Worm (Caenorhabditis elegans): Measurements from ENCODE around the gene bbs-4.

bbs-4 gene

ce11 chrIII:9617599-9618262, 5.7 kb upstream of the bbs-4 start:
- TF ChIP-seq ref-1 (GFP tag; conservative IDR thresholded peaks at IDR 0.05): no peak
- no peak for TF ChIP-seq med-1 (GFP tag; optimal IDR thresholded peaks at IDR 0.05; ENCODE audit: insufficient read depth)
- TF ChIP-seq ztf-23 (GFP tag; IDR thresholded peaks at IDR 0.05): no peak
- no peak for TF ChIP-seq klf-2 (GFP tag; conservative IDR thresholded peaks at IDR 0.05)
- no peak for TF ChIP-seq flt-1 (GFP tag; IDR thresholded peaks at IDR 0.05)
- TF ChIP-seq T22C8.4 (GFP tag; IDR thresholded peaks at IDR 0.05): no peak
- TF ChIP-seq ztf-29 (GFP tag; IDR thresholded peaks at IDR 0.05): no peak
- TF ChIP-seq cog-1 (tag; optimal IDR thresholded peaks at IDR 0.05): no peak
- no peak for TF ChIP-seq tab-1 (GFP tag; IDR thresholded peaks at IDR 0.05)

- TF ChIP-seq flt-1 (GFP tag; IDR thresholded peaks at IDR 0.05) (no peak), klf-2 (GFP tag; conservative IDR thresholded peaks at IDR 0.05) (no peak), ztf-23 (GFP tag; IDR thresholded peaks at IDR 0.05) (no peak), ztf-29 (GFP tag; IDR thresholded peaks at IDR 0.05) (no peak), cog-1 (tag; optimal IDR thresholded peaks at IDR 0.05) (no peak), med-1 (GFP tag; optimal IDR thresholded peaks at IDR 0.05; ENCODE audit: insufficient read depth) (no peak), T22C8.4 (GFP tag; IDR thresholded peaks at IDR 0.05) (no peak), tab-1 (GFP tag; IDR thresholded peaks at IDR 0.05) (no peak), ref-1 (GFP tag; conservative IDR thresholded peaks at IDR 0.05) (no peak)
These were observed 4.9 kb upstream of the bbs-4 start for ce11 chrIII:9616933-9617332.

ce11 chrIII:9616426-9616825, 4.4 kb upstream of the bbs-4 start, which contains the start of gene hcp-3:
hcp-3 (minus strand) TSS chrIII:9616470.
- TF ChIP-seq ref-1 (GFP tag; conservative IDR thresholded peaks at IDR 0.05) (no peak), T22C8.4 (GFP tag; IDR thresholded peaks at IDR 0.05) (peak; percentile 85), med-1 (GFP tag; optimal IDR thresholded peaks at IDR 0.05; ENCODE audit: insufficient read depth) (no peak)

ce11 chrIII:9615114-9615513, 3.1 kb upstream of the bbs-4 start:
- TF ChIP-seq ztf-29 (GFP tag; IDR thresholded peaks at IDR 0.05) (no peak), T22C8.4 (GFP tag; IDR thresholded peaks at IDR 0.05) (no peak), med-1 (GFP tag; optimal IDR thresholded peaks at IDR 0.05; ENCODE audit: insufficient read depth) (no peak), tab-1 (GFP tag; IDR thresholded peaks at IDR 0.05) (no peak), ref-1 (GFP tag; conservative IDR thresholded peaks at IDR 0.05) (no peak), cog-1 (tag; optimal IDR thresholded peaks at IDR 0.05) (no peak), flt-1 (GFP tag; IDR thresholded peaks at IDR 0.05) (no peak), klf-2 (GFP tag; conservative IDR thresholded peaks at IDR 0.05) (no peak), ztf-23 (GFP tag; IDR thresholded peaks at IDR 0.05) (no peak)

ce11 chrIII:9614211-9614610, 2.2 kb upstream of the bbs-4 start, which contains the start of the genes pri-1 and F58A4.6:
pri-1 (minus strand) TSS chrIII:9614281.
F58A4.6 (plus strand) TSS chrIII:9614482.
- TF ChIP-seq cog-1 (tag; optimal IDR thresholded peaks at IDR 0.05) (no peak), T22C8.4 (GFP tag; IDR thresholded peaks at IDR 0.05) (no peak), med-1 (GFP tag; optimal IDR thresholded peaks at IDR 0.05; ENCODE audit: insufficient read depth) (no peak), tab-1 (GFP tag; IDR thresholded peaks at IDR 0.05) (no peak), ztf-23 (GFP tag; IDR thresholded peaks at IDR 0.05) (no peak), flt-1 (GFP tag; IDR thresholded peaks at IDR 0.05) (no peak), ztf-29 (GFP tag; IDR thresholded peaks at IDR 0.05) (no peak), ref-1 (GFP tag; conservative IDR thresholded peaks at IDR 0.05) (no peak), klf-2 (GFP tag; conservative IDR thresholded peaks at IDR 0.05) (no peak)

ce11 chrIII:9608650-9609049, 3.3 kb downstream of the bbs-4 start, which contains the start of gene clec-161:
clec-161 (minus strand) TSS chrIII:9608750.
- no peak for TF ChIP-seq tab-1 (GFP tag; IDR thresholded peaks at IDR 0.05)
- TF ChIP-seq T22C8.4 (GFP tag; IDR thresholded peaks at IDR 0.05): no peak
- no peak for TF ChIP-seq flt-1 (GFP tag; IDR thresholded peaks at IDR 0.05)
- TF ChIP-seq ztf-23 (GFP tag; IDR thresholded peaks at IDR 0.05): no peak
- no peak for TF ChIP-seq cog-1 (tag; optimal IDR thresholded peaks at IDR 0.05)
- no peak for TF ChIP-seq ref-1 (GFP tag; conservative IDR thresholded peaks at IDR 0.05)
- TF ChIP-seq klf-2 (GFP tag; conservative IDR thresholded peaks at IDR 0.05): no peak
- no peak for TF ChIP-seq med-1 (GFP tag; optimal IDR thresholded peaks at IDR 0.05; ENCODE audit: insufficient read depth)
- TF ChIP-seq ztf-29 (GFP tag; IDR thresholded peaks at IDR 0.05): no peak

- TF ChIP-seq ref-1 (GFP tag; conservative IDR thresholded peaks at IDR 0.05): no peak
- TF ChIP-seq flt-1 (GFP tag; IDR thresholded peaks at IDR 0.05): no peak
- no peak for TF ChIP-seq T22C8.4 (GFP tag; IDR thresholded peaks at IDR 0.05)
- TF ChIP-seq ztf-23 (GFP tag; IDR thresholded peaks at IDR 0.05): no peak
- no peak for TF ChIP-seq ztf-29 (GFP tag; IDR thresholded peaks at IDR 0.05)
- no peak for TF ChIP-seq tab-1 (GFP tag; IDR thresholded peaks at IDR 0.05)
- TF ChIP-seq med-1 (GFP tag; optimal IDR thresholded peaks at IDR 0.05; ENCODE audit: insufficient read depth): no peak
- no peak for TF ChIP-seq cog-1 (tag; optimal IDR thresholded peaks at IDR 0.05)
- no peak for TF ChIP-seq klf-2 (GFP tag; conservative IDR thresholded peaks at IDR 0.05)
These were observed 11.4 kb downstream of the bbs-4 start, which contains the start of gene F58A4.2 for ce11 chrIII:9600645-9601044. F58A4.2 (minus strand) TSS chrIII:9600745.

- TF ChIP-seq ztf-23 (GFP tag; IDR thresholded peaks at IDR 0.05) (no peak), ref-1 (GFP tag; conservative IDR thresholded peaks at IDR 0.05) (no peak), tab-1 (GFP tag; IDR thresholded peaks at IDR 0.05) (no peak)
These were observed 13.8 kb downstream of the bbs-4 start, which contains the start of gene F58A4.1 for ce11 chrIII:9598168-9598567. F58A4.1 (plus strand) TSS chrIII:9598468.

- TF ChIP-seq T22C8.4 (GFP tag; IDR thresholded peaks at IDR 0.05): no peak
- TF ChIP-seq ztf-23 (GFP tag; IDR thresholded peaks at IDR 0.05): no peak
- TF ChIP-seq flt-1 (GFP tag; IDR thresholded peaks at IDR 0.05): no peak
- TF ChIP-seq ztf-29 (GFP tag; IDR thresholded peaks at IDR 0.05): no peak
- no peak for TF ChIP-seq med-1 (GFP tag; optimal IDR thresholded peaks at IDR 0.05; ENCODE audit: insufficient read depth)
- TF ChIP-seq ref-1 (GFP tag; conservative IDR thresholded peaks at IDR 0.05): no peak
- no peak for TF ChIP-seq tab-1 (GFP tag; IDR thresholded peaks at IDR 0.05)
- TF ChIP-seq cog-1 (tag; optimal IDR thresholded peaks at IDR 0.05): no peak
- TF ChIP-seq klf-2 (GFP tag; conservative IDR thresholded peaks at IDR 0.05): no peak
These were observed 15.0 kb downstream of the bbs-4 start, which contains the start of gene C48B4.12 for ce11 chrIII:9597044-9597443. C48B4.12 (plus strand) TSS chrIII:9597344.
